Worm (Caenorhabditis elegans): ENCODE results near the gene sym-2.

- TF ChIP-seq egl-27 (tag; optimal IDR thresholded peaks at IDR 0.05) (no peak), unc-62 (GFP tag; optimal IDR thresholded peaks at IDR 0.05) (no peak), mdl-1 (tag; optimal IDR thresholded peaks at IDR 0.05) (no peak), tbx-2 (tag; optimal IDR thresholded peaks at IDR 0.05) (no peak), lin-15B (tag; optimal IDR thresholded peaks at IDR 0.05) (no peak), unc-39 (tag; optimal IDR thresholded peaks at IDR 0.05) (no peak), ama-1 (optimal IDR thresholded peaks at IDR 0.05) (no peak), fos-1 (tag; optimal IDR thresholded peaks at IDR 0.05) (no peak), R02D3.7 (tag; optimal IDR thresholded peaks at IDR 0.05) (no peak), ceh-82 (tag; optimal IDR thresholded peaks at IDR 0.05) (no peak), daf-12 (tag; optimal IDR thresholded peaks at IDR 0.05) (no peak), ceh-28 (tag; optimal IDR thresholded peaks at IDR 0.05) (no peak), snpc-4 (tag; optimal IDR thresholded peaks at IDR 0.05) (no peak)
Observed at ce11 chrII:9167730-9168129, 20.6 kb downstream of the sym-2 start, which contains the start of gene T23G7.3.
